Worm (Caenorhabditis elegans) whole organism, L3 larva: Measurements from ENCODE around the gene ZK512.8.
A peak's percentile ranks its signal among the peaks of the same experiment; 100 is the strongest.

ENCODE experiments used
- R02D3.7 ChIP-seq: fragments of 150-350 bp; optimal IDR thresholded peaks from 2 replicates; lab custom pipeline; 2014; ENCODE audit warnings: missing biosample characterization, missing genetic modification characterization
- ZK546.5 ChIP-seq: sonication (generic microtip); optimal IDR thresholded peaks from 2 replicates; lab custom pipeline; 2017; ENCODE audit warnings: missing biosample characterization, missing genetic modification characterization
- ceh-28 ChIP-seq: fragments of 150-350 bp; optimal IDR thresholded peaks from 2 replicates; lab custom pipeline; 2014; ENCODE audit warnings: missing biosample characterization, missing genetic modification reagents, missing genetic modification characterization
- egl-5 ChIP-seq: fragments of 150-350 bp; optimal IDR thresholded peaks from 2 replicates; lab custom pipeline; 2017; ENCODE audit warnings: missing biosample characterization, missing genetic modification reagents, missing genetic modification characterization, inconsistent platforms
- elt-1 ChIP-seq: fragments of 150-350 bp; optimal IDR thresholded peaks from 2 replicates; lab custom pipeline; 2014; ENCODE audit warnings: missing biosample characterization, missing genetic modification characterization
- elt-3 ChIP-seq, 3 experiments: fragments of 150-350 bp in 1 of 3; sonication (generic microtip) in 2 of 3; optimal IDR thresholded peaks; 2 replicates in 2 of 3; 4 replicates in 1 of 3; lab custom pipeline; 2014 to 2017; ENCODE audit warnings: missing biosample characterization in 3 of 3, missing genetic modification characterization in 3 of 3
- eor-1 ChIP-seq, 2 experiments: fragments of 150-350 bp; optimal IDR thresholded peaks; 2 replicates each; lab custom pipeline; 2014 to 2018; ENCODE audit warnings: missing biosample characterization in 2 of 2, missing genetic modification characterization in 2 of 2
- fkh-10 ChIP-seq: sonication (generic microtip); optimal IDR thresholded peaks from 2 replicates; lab custom pipeline; 2017; ENCODE audit warnings: missing biosample characterization, missing genetic modification reagents, missing genetic modification characterization
- fkh-2 ChIP-seq: fragments of 150-350 bp; optimal IDR thresholded peaks from 2 replicates; lab custom pipeline; 2014; ENCODE audit warnings: missing biosample characterization, missing genetic modification reagents, missing genetic modification characterization
- hmg-11 ChIP-seq: sonication (generic microtip); optimal IDR thresholded peaks from 2 replicates; lab custom pipeline; 2016; ENCODE audit warnings: missing genetic modification characterization, missing compliant biosample characterization
- jun-1 ChIP-seq: fragments of 150-350 bp; optimal IDR thresholded peaks from 2 replicates; lab custom pipeline; 2014; ENCODE audit warnings: missing biosample characterization, missing genetic modification reagents, missing genetic modification characterization
- lin-39 ChIP-seq: fragments of 150-350 bp; optimal IDR thresholded peaks from 2 replicates; lab custom pipeline; 2018; ENCODE audit warnings: missing biosample characterization, missing genetic modification reagents, missing genetic modification characterization
- mml-1 ChIP-seq: fragments of 150-350 bp; sonication (generic microtip); optimal IDR thresholded peaks from 3 replicates; lab custom pipeline; 2014; ENCODE audit warnings: missing biosample characterization, missing genetic modification characterization
- nfya-1 ChIP-seq: sonication (generic microtip); optimal IDR thresholded peaks from 2 replicates; lab custom pipeline; 2017; ENCODE audit warnings: missing genetic modification characterization, mild to moderate bottlenecking, missing compliant biosample characterization, antibody characterized with exemption, moderate library complexity; ENCODE audit not compliant: insufficient read depth
- nhr-11 ChIP-seq: fragments of 150-350 bp; optimal IDR thresholded peaks from 2 replicates; lab custom pipeline; 2014; ENCODE audit warnings: missing biosample characterization, missing genetic modification characterization
- nhr-12 ChIP-seq: fragments of 150-350 bp; optimal IDR thresholded peaks from 2 replicates; lab custom pipeline; 2014; ENCODE audit warnings: missing biosample characterization, missing genetic modification characterization
- nhr-23 ChIP-seq: fragments of 150-350 bp; optimal IDR thresholded peaks from 2 replicates; lab custom pipeline; 2014; ENCODE audit warnings: missing biosample characterization, missing genetic modification reagents, missing genetic modification characterization
- nhr-237 ChIP-seq: fragments of 150-350 bp; optimal IDR thresholded peaks from 2 replicates; lab custom pipeline; 2014; ENCODE audit warnings: missing biosample characterization, missing genetic modification characterization
- nhr-28 ChIP-seq: fragments of 150-350 bp; optimal IDR thresholded peaks from 2 replicates; lab custom pipeline; 2014; ENCODE audit warnings: missing biosample characterization, missing genetic modification characterization
- nhr-43 ChIP-seq: sonication (generic microtip); optimal IDR thresholded peaks from 2 replicates; lab custom pipeline; 2016; ENCODE audit warnings: mild to moderate bottlenecking, missing genetic modification characterization, missing compliant biosample characterization; ENCODE audit not compliant: poor library complexity, severe bottlenecking
- pha-4 ChIP-seq: fragments of 150-350 bp; optimal IDR thresholded peaks from 2 replicates; lab custom pipeline; 2014; ENCODE audit warnings: missing biosample characterization, missing genetic modification reagents, missing genetic modification characterization
- pqm-1 ChIP-seq: fragments of 150-350 bp; optimal IDR thresholded peaks from 2 replicates; lab custom pipeline; 2017; ENCODE audit warnings: missing biosample characterization, missing genetic modification characterization, inconsistent platforms
- sea-2 ChIP-seq: fragments of 150-350 bp; sonication (generic microtip); optimal IDR thresholded peaks from 4 replicates; lab custom pipeline; 2014; ENCODE audit warnings: missing biosample characterization, missing genetic modification reagents, missing genetic modification characterization
- skn-1 ChIP-seq: fragments of 150-350 bp; optimal IDR thresholded peaks from 2 replicates; lab custom pipeline; 2014; ENCODE audit warnings: missing biosample characterization, missing genetic modification characterization
- snpc-4 ChIP-seq: fragments of 150-350 bp; optimal IDR thresholded peaks from 2 replicates; lab custom pipeline; 2014; ENCODE audit warnings: missing biosample characterization, missing genetic modification characterization
- unc-39 ChIP-seq: sonication (generic microtip); optimal IDR thresholded peaks from 4 replicates; lab custom pipeline; 2017; ENCODE audit warnings: missing biosample characterization, missing genetic modification characterization
- unc-62 ChIP-seq: fragments of 150-350 bp; sonication (generic microtip); optimal IDR thresholded peaks from 4 replicates; lab custom pipeline; 2014; ENCODE audit warnings: missing biosample characterization, missing genetic modification reagents, missing genetic modification characterization
- zag-1 ChIP-seq: fragments of 150-350 bp; optimal IDR thresholded peaks from 2 replicates; lab custom pipeline; 2014; ENCODE audit warnings: missing biosample characterization, missing genetic modification characterization
- ztf-11 ChIP-seq: fragments of 150-350 bp; optimal IDR thresholded peaks from 2 replicates; lab custom pipeline; 2014; ENCODE audit warnings: missing biosample characterization, missing genetic modification characterization
- ztf-4 ChIP-seq: fragments of 150-350 bp; optimal IDR thresholded peaks from 2 replicates; lab custom pipeline; 2014; ENCODE audit warnings: missing biosample characterization, missing genetic modification characterization

Gene ZK512.8

DNA sequence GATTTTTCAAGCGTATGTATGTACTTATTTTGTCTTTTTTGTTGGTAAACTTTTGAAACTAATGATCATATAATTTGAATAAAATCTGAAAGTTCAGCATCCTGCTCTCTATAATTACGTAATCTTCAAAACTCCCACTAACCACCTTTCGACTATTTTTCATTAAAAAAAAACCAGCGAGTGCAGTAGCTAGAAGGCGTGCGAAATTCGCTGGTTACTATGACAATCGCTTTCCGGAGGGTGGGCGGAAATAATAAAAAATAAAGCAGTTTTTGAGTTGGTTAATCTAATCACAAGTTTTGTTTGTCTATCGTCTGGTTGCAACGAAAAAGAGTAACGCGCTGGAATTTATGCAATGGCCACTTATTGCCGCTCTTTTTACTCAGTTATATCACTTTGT is 8.9 kb downstream of the ZK512.8 start, which contains the start of gene irld-34:
Gene irld-34, plus strand, starts transcription at position 301 of the 400 bp plus-strand sequence.
- no peak for TF ChIP-seq pha-4 (tag; lab: Kevin White, UChicago)
- no peak for TF ChIP-seq fkh-10 (GFP tag; lab: Kevin White, UChicago)
- TF ChIP-seq mml-1 (tag; lab: Kevin White, UChicago), result no peak
- TF ChIP-seq nhr-237, result no peak
- no peak for TF ChIP-seq unc-39
- no peak for TF ChIP-seq zag-1 (tag; lab: Kevin White, UChicago)
- TF ChIP-seq nhr-11, result no peak

DNA sequence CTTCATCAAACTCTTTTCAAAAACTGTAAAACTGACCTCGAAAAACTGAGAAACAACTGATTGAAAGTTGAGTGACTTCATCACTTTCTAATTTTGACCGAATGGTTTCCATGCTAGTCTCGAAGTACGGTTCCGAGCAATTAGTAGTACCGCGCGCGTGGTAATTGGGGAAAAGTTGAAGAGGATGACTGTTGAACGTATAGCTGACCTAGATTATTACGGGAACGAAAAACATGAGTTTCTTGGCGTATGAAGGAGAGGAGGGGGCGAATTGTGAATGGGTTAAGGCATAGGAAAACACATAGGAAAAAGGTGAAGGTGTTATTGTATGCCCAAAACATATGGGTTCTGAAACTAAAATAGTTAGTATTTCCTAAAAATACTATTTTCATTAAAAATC is 15.7 kb downstream of the ZK512.8 start, which contains the start of gene ptr-9:
Gene ptr-9, minus strand, starts transcription at position 101 of the 400 bp plus-strand sequence.
- no peak for TF ChIP-seq jun-1 (tag; lab: Kevin White, UChicago)

DNA sequence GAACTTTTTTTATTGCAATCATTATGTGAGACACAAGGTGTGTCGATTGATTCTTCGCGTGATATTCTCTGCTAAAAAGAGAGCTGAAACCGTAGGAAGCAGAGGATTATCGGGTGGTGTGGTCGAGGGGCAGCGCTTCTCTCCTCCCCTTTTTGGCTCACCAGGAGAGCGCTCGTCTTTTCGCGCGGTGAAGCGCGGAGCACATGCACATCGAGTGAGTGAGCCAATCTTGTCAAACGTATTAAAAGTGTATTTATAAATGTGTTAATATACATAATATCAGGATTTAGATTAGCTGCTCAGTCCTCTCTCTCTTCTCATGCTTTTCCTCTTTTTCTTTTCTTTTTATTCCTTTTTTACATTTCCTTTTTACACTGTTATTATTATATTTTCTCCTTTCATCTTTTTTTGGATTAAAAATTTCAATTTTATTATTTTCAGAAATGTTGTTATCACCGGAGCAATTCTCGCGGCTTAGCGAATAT is 16.8 kb downstream of the ZK512.8 start, which contains the start of gene dgk-3:
Gene dgk-3, plus strand, starts transcription at position 435 of the 485 bp plus-strand sequence.
- TF ChIP-seq egl-5 (tag; lab: Kevin White, UChicago) (no peak), nhr-12 (tag; lab: Kevin White, UChicago) (no peak), lin-39 (no peak), nhr-28 (no peak), ztf-4 (tag; lab: Kevin White, UChicago) (no peak), pha-4 (tag; lab: Kevin White, UChicago) (no peak), ZK546.5 (tag; lab: Kevin White, UChicago) (no peak), ztf-11 (tag; lab: Kevin White, UChicago) (no peak), nhr-43 (tag; lab: Kevin White, UChicago) (no peak)

DNA sequence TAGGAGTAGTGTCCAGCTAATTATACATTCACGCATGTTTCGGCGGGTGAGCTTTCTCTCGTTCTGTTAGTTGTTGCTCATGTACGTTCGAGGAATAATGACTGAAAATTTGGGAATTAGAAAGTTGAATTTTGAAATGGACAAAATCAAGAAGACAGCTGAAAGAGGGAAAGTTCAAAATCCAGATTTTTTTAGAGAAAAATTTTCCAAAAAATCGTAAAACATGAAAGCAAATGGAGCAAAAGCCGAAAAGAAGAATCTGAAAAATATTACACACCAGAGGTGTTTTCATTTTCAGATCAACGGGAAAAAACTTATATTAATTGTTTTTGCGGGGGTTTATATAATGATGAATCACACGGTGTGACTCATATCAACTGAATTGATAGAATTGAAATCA is 26.8 kb downstream of the ZK512.8 start, which contains the start of gene ina-1:
Gene ina-1, minus strand, starts transcription at position 101 of the 400 bp plus-strand sequence.
- no peak for TF ChIP-seq mml-1 (tag; lab: Kevin White, UChicago)
- TF ChIP-seq nhr-12 (tag; lab: Kevin White, UChicago), result no peak
- TF ChIP-seq, all 47 proteins: peak for 0

DNA sequence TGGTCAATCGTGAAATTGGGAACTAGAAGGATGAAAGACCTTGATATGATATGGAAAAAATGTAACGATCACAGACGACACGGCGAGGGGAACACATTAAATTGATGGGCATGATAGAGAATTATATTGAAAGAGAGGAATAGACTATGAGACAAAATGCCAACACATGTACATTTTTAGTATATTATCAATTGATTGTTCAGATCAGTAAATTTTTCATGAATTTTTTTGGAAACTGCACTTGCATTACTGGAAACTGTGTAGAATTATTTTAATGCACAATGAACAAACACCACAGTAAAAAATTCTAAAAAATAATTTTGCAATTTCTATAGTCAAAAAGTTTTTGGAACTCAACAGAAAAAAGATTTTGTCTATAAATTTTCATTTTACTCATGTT is 27.4 kb downstream of the ZK512.8 start:
- TF ChIP-seq skn-1 (tag; lab: Kevin White, UChicago) (no peak), nhr-43 (tag; lab: Kevin White, UChicago) (no peak), elt-3 (tag; optimal IDR thresholded peaks at IDR 0.05; lab: Kevin White, UChicago) (peak in 1 of 3 experiments; percentile 27), ztf-4 (tag; lab: Kevin White, UChicago) (no peak), nhr-23 (no peak), egl-5 (tag; lab: Kevin White, UChicago) (peak; percentile 2), jun-1 (tag; lab: Kevin White, UChicago) (no peak)
- TF ChIP-seq, all 47 proteins: peak for 2

DNA sequence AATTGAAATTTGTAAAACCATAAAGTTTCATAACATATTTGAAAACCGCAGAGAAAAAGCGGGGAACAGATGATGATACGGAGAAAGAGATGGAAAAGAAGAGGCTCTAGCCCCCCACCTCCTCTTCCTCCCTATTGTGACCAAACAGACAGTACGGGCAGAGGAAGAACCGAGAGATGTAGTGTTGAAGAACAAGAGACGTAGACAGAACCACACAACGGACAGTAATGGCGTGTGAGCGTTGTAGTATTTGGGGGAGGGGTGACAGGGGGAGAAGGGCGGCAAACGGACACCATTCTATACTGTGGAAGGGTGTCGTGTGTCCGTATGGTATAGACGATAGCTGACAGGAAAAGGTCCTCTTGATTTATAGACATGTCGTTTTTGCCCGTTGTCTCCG is 30.1 kb downstream of the ZK512.8 start:
- TF ChIP-seq fkh-10 (GFP tag; lab: Kevin White, UChicago) (no peak), hmg-11 (tag; lab: Kevin White, UChicago) (peak; percentile 25)

DNA sequence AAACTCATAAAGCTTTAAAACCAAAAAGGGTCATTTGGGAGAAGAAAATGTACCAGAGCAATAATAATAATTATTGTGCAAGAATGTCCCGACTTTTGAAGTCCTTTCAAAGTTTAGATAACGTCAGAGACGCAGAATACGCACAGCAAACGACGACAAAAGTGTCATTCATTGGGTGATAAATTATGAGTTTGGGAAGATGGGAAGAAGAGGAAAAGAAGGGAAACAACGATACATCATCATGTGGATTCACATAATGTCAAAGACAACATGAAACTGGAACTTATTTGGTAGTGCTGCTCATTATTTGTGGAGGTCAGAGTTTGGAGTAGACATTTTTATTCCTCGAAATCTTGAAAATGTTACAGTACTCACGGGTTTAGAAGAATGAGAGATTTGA is 32.0 kb downstream of the ZK512.8 start:
- no peak for TF ChIP-seq zag-1 (tag; lab: Kevin White, UChicago)
- peak; percentile 37 for TF ChIP-seq egl-5 (tag; lab: Kevin White, UChicago)
- peak; percentile 19 for TF ChIP-seq lin-39
- TF ChIP-seq elt-1, result no peak
- no peak for TF ChIP-seq pqm-1 (tag; lab: Kevin White, UChicago)
- TF ChIP-seq unc-62, result peak; percentile 1
- no peak for TF ChIP-seq eor-1 (tag; optimal IDR thresholded peaks at IDR 0.05; lab: Kevin White, UChicago)

DNA sequence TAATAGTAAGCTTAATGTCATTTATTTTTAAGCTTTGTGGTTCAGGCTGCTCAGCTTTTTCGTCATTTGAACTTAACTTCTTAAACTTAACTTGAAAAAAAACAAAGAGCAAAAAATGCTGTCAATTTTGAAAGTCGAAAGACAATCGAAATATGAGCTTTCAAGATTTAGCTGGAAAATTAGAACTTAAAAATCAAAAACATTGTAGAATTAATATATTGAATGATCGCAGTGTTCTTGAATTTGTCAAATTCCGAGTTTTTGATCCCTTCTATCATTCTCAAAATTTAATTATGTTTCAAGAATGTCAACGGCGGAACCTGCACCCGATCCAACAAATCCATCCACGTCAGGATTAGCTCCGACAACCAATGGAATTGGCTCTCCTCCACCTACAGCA is 35.4 kb downstream of the ZK512.8 start, which contains the start of gene tax-4:
Gene tax-4, plus strand, starts transcription at position 301 of the 400 bp plus-strand sequence.
- TF ChIP-seq R02D3.7 (no peak), ceh-28 (tag; lab: Kevin White, UChicago) (no peak), hmg-11 (tag; lab: Kevin White, UChicago) (no peak), nhr-11 (no peak), nhr-43 (tag; lab: Kevin White, UChicago) (no peak), jun-1 (tag; lab: Kevin White, UChicago) (no peak), snpc-4 (tag; lab: Kevin White, UChicago) (no peak), nhr-28 (no peak), nfya-1 (tag; lab: Kevin White, UChicago) (no peak), ztf-4 (tag; lab: Kevin White, UChicago) (no peak), nhr-12 (tag; lab: Kevin White, UChicago) (no peak), elt-1 (no peak), sea-2 (GFP tag; lab: Kevin White, UChicago) (no peak), eor-1 (tag; optimal IDR thresholded peaks at IDR 0.05; lab: Kevin White, UChicago) (no peak), lin-39 (no peak), fkh-2 (tag; lab: Kevin White, UChicago) (no peak), zag-1 (tag; lab: Kevin White, UChicago) (no peak)
